Fruit fly (Drosophila melanogaster): Measurements from ENCODE around the gene cyst.

cyst gene

dm6 chr2L:19453381-19453780 is 55.2 kb downstream of the cyst start, which contains the start of gene Top2 (continued):
- TF ChIP-seq ewg (GFP tag; optimal IDR thresholded peaks at IDR 0.05) (peak; percentile 43), Bgb (GFP tag; IDR thresholded peaks at IDR 0.05; ENCODE audit: partially characterized antibody) (peak; percentile 91), CG1024 (GFP tag; IDR thresholded peaks at IDR 0.05) (no peak), sens-2 (GFP tag; IDR thresholded peaks at IDR 0.05) (no peak), Dbx (GFP tag; IDR thresholded peaks at IDR 0.05) (0 out of 3 replicates have a peak, but pooled peaks have one; percentile 20), Abd-B (GFP tag; optimal IDR thresholded peaks at IDR 0.05) (peak; percentile 70), row (GFP tag; IDR thresholded peaks at IDR 0.05) (peak; percentile 81), CG8089 (GFP tag; optimal IDR thresholded peaks at IDR 0.05) (peak; percentile 5), CG12155 (GFP tag; optimal IDR thresholded peaks at IDR 0.05) (peak; percentile 34), Med (GFP tag) (peak; percentile 92), CoRest (tag; optimal IDR thresholded peaks at IDR 0.05) (peak; percentile 69), CG2116 (GFP tag; optimal IDR thresholded peaks at IDR 0.05) (peak; percentile 97), CG17912 (GFP tag; optimal IDR thresholded peaks at IDR 0.05) (peak; percentile 16), fu2 (GFP tag; optimal IDR thresholded peaks at IDR 0.05) (peak; percentile 15), CG15011 (GFP tag; optimal IDR thresholded peaks at IDR 0.05) (no peak), CG2199 (GFP tag; IDR thresholded peaks at IDR 0.05) (peak; percentile 79; the same call in 2 of the 3 replicates), z (GFP tag; IDR thresholded peaks at IDR 0.05) (no peak), Pdp1 (GFP tag; optimal IDR thresholded peaks at IDR 0.05) (peak; percentile 6 to 86), CG17328 (GFP tag; IDR thresholded peaks at IDR 0.05) (no peak), p53 (GFP tag; optimal IDR thresholded peaks at IDR 0.05) (peak; percentile 71), CG10979 (tag; optimal IDR thresholded peaks at IDR 0.05) (no peak), mld (GFP tag; IDR thresholded peaks at IDR 0.05; ENCODE audit: partially characterized antibody) (peak; percentile 68; the same call in 1 of the 3 replicates), dan (GFP tag; IDR thresholded peaks at IDR 0.05) (no peak), Elba2 (GFP tag; optimal IDR thresholded peaks at IDR 0.05) (peak; percentile 4), CG16813 (GFP tag; IDR thresholded peaks at IDR 0.05; ENCODE audit: partially characterized antibody) (peak; percentile 89), chinmo (GFP tag; IDR thresholded peaks at IDR 0.05; ENCODE audit: partially characterized antibody) (peak; percentile 72; the same call in 2 of the 4 replicates), CG13624 (GFP tag; optimal IDR thresholded peaks at IDR 0.05) (peak; percentile 62), CTCF (GFP tag; optimal IDR thresholded peaks at IDR 0.05) (peak; percentile 70), sob (GFP tag; IDR thresholded peaks at IDR 0.05) (peak; percentile 48; the same call in 1 of the 2 replicates), CHES-1-like (GFP tag; optimal IDR thresholded peaks at IDR 0.05) (peak; percentile 67), maf-S (GFP tag; optimal IDR thresholded peaks at IDR 0.05) (peak; percentile 64), CG8388 (GFP tag; optimal IDR thresholded peaks at IDR 0.05) (no peak), Six4 (GFP tag; optimal IDR thresholded peaks at IDR 0.05) (no peak), CG9876 (GFP tag; optimal IDR thresholded peaks at IDR 0.05) (peak; percentile 57), gem (tag; optimal IDR thresholded peaks at IDR 0.05) (peak; percentile 51), Trl (optimal IDR thresholded peaks at IDR 0.05) (no peak), Trl (GFP tag; optimal IDR thresholded peaks at IDR 0.05) (peak; percentile 6), hkb (optimal IDR thresholded peaks at IDR 0.05) (no peak), hkb (GFP tag; IDR thresholded peaks at IDR 0.05) (peak; percentile 29; the same call in 1 of the 2 replicates), chm (GFP tag; IDR thresholded peaks at IDR 0.05) (0 out of 2 replicates have a peak, but pooled peaks have one; percentile 55), Dp (GFP tag; optimal IDR thresholded peaks at IDR 0.05) (peak; percentile 68), Dad (GFP tag; optimal IDR thresholded peaks at IDR 0.05) (peak; percentile 3), unpg (GFP tag; optimal IDR thresholded peaks at IDR 0.05) (peak; percentile 2), pan (optimal IDR thresholded peaks at IDR 0.05) (no peak), pan (GFP tag; optimal IDR thresholded peaks at IDR 0.05 in 1 of 2, IDR thresholded peaks at IDR 0.05 in 1 of 2) (no peak), Side (GFP tag; optimal IDR thresholded peaks at IDR 0.05) (peak; percentile 42), caup (GFP tag; optimal IDR thresholded peaks at IDR 0.05; ENCODE audit: severe bottlenecking) (peak; percentile 17), oc (tag; optimal IDR thresholded peaks at IDR 0.05) (peak; percentile 22), ERR (GFP tag; optimal IDR thresholded peaks at IDR 0.05) (peak; percentile 13), ham (GFP tag; IDR thresholded peaks at IDR 0.05) (no peak), CG10543 (GFP tag; optimal IDR thresholded peaks at IDR 0.05) (no peak), CG10462 (GFP tag; optimal IDR thresholded peaks at IDR 0.05) (peak; percentile 20)
